Fruit fly (Drosophila melanogaster): ENCODE measurements around the gene CG15628.

The CG15628 gene

DNA sequence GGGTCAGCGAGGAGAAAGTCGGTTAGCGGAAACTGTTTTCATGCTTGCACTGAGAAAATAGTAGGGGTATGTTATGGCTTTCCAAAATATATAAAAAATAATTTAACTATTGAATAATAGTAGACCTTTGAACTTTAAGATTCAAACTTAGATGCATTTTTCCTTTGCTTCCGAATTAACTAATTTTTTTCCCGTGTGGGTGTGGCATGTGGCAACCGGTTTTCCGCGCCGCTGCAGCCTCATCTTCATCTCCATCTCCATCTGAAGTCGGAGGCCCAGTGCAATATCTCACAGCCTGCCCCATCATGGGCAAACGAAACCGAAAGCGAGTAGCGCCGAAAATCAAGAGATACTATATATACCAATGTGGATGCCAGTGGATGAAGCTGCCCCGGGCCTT, 23.9 kb upstream of the CG15628 start (continued):
- no peak for TF ChIP-seq CG11247 (GFP tag; IDR thresholded peaks at IDR 0.05)
- TF ChIP-seq chinmo (GFP tag; IDR thresholded peaks at IDR 0.05; ENCODE audit: partially characterized antibody), result no peak
- TF ChIP-seq CrebB (tag; optimal IDR thresholded peaks at IDR 0.05), result no peak
- no peak for TF ChIP-seq Gsc (GFP tag; IDR thresholded peaks at IDR 0.05)
- no peak for TF ChIP-seq CG4707 (GFP tag; optimal IDR thresholded peaks at IDR 0.05)
- TF ChIP-seq zf30C (GFP tag; optimal IDR thresholded peaks at IDR 0.05), result no peak
- TF ChIP-seq CG8765 (GFP tag; IDR thresholded peaks at IDR 0.05), result no peak
- no peak for TF ChIP-seq ase (GFP tag; IDR thresholded peaks at IDR 0.05)
- TF ChIP-seq slou (GFP tag; optimal IDR thresholded peaks at IDR 0.05), result no peak
- TF ChIP-seq YL-1 (GFP tag; optimal IDR thresholded peaks at IDR 0.05), result no peak
- no peak for TF ChIP-seq CG7556 (GFP tag; optimal IDR thresholded peaks at IDR 0.05)
- no peak for TF ChIP-seq sr (GFP tag; IDR thresholded peaks at IDR 0.05)
- TF ChIP-seq Xbp1 (GFP tag; optimal IDR thresholded peaks at IDR 0.05), result no peak
- TF ChIP-seq ERR (GFP tag; optimal IDR thresholded peaks at IDR 0.05), result no peak
- no peak for TF ChIP-seq esg (GFP tag; conservative IDR thresholded peaks at IDR 0.05)
- TF ChIP-seq CG6791 (GFP tag; IDR thresholded peaks at IDR 0.05; ENCODE audit: partially characterized antibody), result no peak
- TF ChIP-seq CG4282 (GFP tag; optimal IDR thresholded peaks at IDR 0.05), result no peak
- TF ChIP-seq Dbx (GFP tag; IDR thresholded peaks at IDR 0.05), result no peak
- TF ChIP-seq Hr3 (GFP tag; optimal IDR thresholded peaks at IDR 0.05), result no peak
- TF ChIP-seq CG15269 (tag; optimal IDR thresholded peaks at IDR 0.05), result no peak
- no peak for TF ChIP-seq CG7745 (tag; optimal IDR thresholded peaks at IDR 0.05)
- TF ChIP-seq CG12236 (GFP tag; optimal IDR thresholded peaks at IDR 0.05), result no peak
- TF ChIP-seq H2.0 (GFP tag; IDR thresholded peaks at IDR 0.05), result no peak
- TF ChIP-seq Bteb2 (GFP tag; optimal IDR thresholded peaks at IDR 0.05), result no peak
- no peak for TF ChIP-seq dan (GFP tag; IDR thresholded peaks at IDR 0.05)
- TF ChIP-seq CG8944 (GFP tag; optimal IDR thresholded peaks at IDR 0.05), result no peak
- TF ChIP-seq Dip2 (GFP tag; IDR thresholded peaks at IDR 0.05), result no peak
- TF ChIP-seq zfh2 (GFP tag; optimal IDR thresholded peaks at IDR 0.05), result no peak
- no peak for TF ChIP-seq CG14441 (GFP tag; IDR thresholded peaks at IDR 0.05)
- TF ChIP-seq CG9727 (GFP tag; optimal IDR thresholded peaks at IDR 0.05), result no peak
- TF ChIP-seq CG1647 (GFP tag; optimal IDR thresholded peaks at IDR 0.05), result no peak
- no peak for TF ChIP-seq Six4 (GFP tag; optimal IDR thresholded peaks at IDR 0.05)
- TF ChIP-seq ttk (GFP tag; IDR thresholded peaks at IDR 0.05), result no peak
- TF ChIP-seq CG7963 (GFP tag; IDR thresholded peaks at IDR 0.05; ENCODE audit: partially characterized antibody), result no peak
- no peak for TF ChIP-seq Vsx1 (GFP tag; optimal IDR thresholded peaks at IDR 0.05)
- TF ChIP-seq CG13296 (GFP tag; optimal IDR thresholded peaks at IDR 0.05), result no peak
- TF ChIP-seq CG16815 (GFP tag; optimal IDR thresholded peaks at IDR 0.05), result no peak
- TF ChIP-seq CG2712 (tag; optimal IDR thresholded peaks at IDR 0.05), result peak; percentile 51
- no peak for TF ChIP-seq sd (tag; optimal IDR thresholded peaks at IDR 0.05)
- TF ChIP-seq amos (GFP tag; IDR thresholded peaks at IDR 0.05; ENCODE audit: partially characterized antibody), result no peak
- peak in 1 of 3 experiments; percentile 26 for TF ChIP-seq lola (GFP tag; optimal IDR thresholded peaks at IDR 0.05)
- TF ChIP-seq CG17829 (tag; optimal IDR thresholded peaks at IDR 0.05), result peak; percentile 17
- TF ChIP-seq bcd (GFP tag; optimal IDR thresholded peaks at IDR 0.05), result no peak
- TF ChIP-seq CG7372 (GFP tag; IDR thresholded peaks at IDR 0.05), result no peak
- TF ChIP-seq row (GFP tag; IDR thresholded peaks at IDR 0.05), result no peak
- TF ChIP-seq CG17568 (GFP tag; optimal IDR thresholded peaks at IDR 0.05), result no peak
- TF ChIP-seq CG14710 (tag; optimal IDR thresholded peaks at IDR 0.05), result peak; percentile 27
- TF ChIP-seq Fer1 (GFP tag; optimal IDR thresholded peaks at IDR 0.05), result no peak
- TF ChIP-seq CG13424 (tag; optimal IDR thresholded peaks at IDR 0.05), result no peak
- TF ChIP-seq Atf3 (GFP tag; optimal IDR thresholded peaks at IDR 0.05), result no peak
- no peak for TF ChIP-seq Ssrp (tag; optimal IDR thresholded peaks at IDR 0.05)
- TF ChIP-seq slbo (GFP tag; IDR thresholded peaks at IDR 0.05), result no peak
